Worm (Caenorhabditis elegans): ENCODE measurements around the gene mltn-8.

Gene mltn-8

DNA sequence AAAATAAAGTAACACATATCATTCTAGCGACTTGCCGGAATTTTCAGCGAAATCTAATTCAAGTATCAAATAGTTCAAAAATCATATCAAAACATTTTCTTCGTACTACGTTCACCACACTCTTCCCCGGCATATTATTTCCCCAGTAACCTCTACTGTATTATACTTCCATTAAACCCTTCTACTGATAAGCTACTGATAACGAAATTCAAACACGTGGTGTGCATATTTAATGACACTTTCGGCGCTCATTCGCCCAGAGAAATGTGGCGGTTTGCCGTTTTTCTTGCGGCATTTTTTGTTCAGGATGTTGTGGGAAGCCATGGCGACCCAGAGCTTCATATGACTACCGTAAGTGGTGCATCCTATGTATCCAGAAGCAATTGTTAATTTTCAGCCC, 5.4 kb upstream of the mltn-8 start, which contains the start of gene lipl-5:
TSS of gene lipl-5 (plus strand) at position 259 of the 400 bp plus-strand sequence.
- TF ChIP-seq ceh-36 (tag; optimal IDR thresholded peaks at IDR 0.05) = no peak
- TF ChIP-seq scrt-1 (GFP tag; IDR thresholded peaks at IDR 0.05) = no peak
- TF ChIP-seq hmbx-1 (tag; optimal IDR thresholded peaks at IDR 0.05) = no peak
- no peak for TF ChIP-seq flt-1 (GFP tag; IDR thresholded peaks at IDR 0.05)
- no peak for TF ChIP-seq sea-1 (GFP tag; conservative IDR thresholded peaks at IDR 0.05)
- no peak for TF ChIP-seq tbx-11 (GFP tag; IDR thresholded peaks at IDR 0.05)
- no peak for TF ChIP-seq B0310.2 (tag; optimal IDR thresholded peaks at IDR 0.05)
- TF ChIP-seq F13C5.2 (tag; optimal IDR thresholded peaks at IDR 0.05) = no peak
- no peak for TF ChIP-seq hnd-1 (tag; optimal IDR thresholded peaks at IDR 0.05)
- TF ChIP-seq tbx-37 (GFP tag; conservative IDR thresholded peaks at IDR 0.05) = no peak
- no peak for TF ChIP-seq ama-1 (optimal IDR thresholded peaks at IDR 0.05)
- no peak for TF ChIP-seq ets-7 (tag; optimal IDR thresholded peaks at IDR 0.05)
- TF ChIP-seq hmg-4 (GFP tag; optimal IDR thresholded peaks at IDR 0.05) = no peak

- no peak for TF ChIP-seq F13C5.2 (tag; optimal IDR thresholded peaks at IDR 0.05)
- no peak for TF ChIP-seq aly-1 (tag; optimal IDR thresholded peaks at IDR 0.05)
- TF ChIP-seq B0310.2 (tag; optimal IDR thresholded peaks at IDR 0.05) = no peak
- TF ChIP-seq hmbx-1 (tag; optimal IDR thresholded peaks at IDR 0.05) = no peak
- TF ChIP-seq ets-7 (tag; optimal IDR thresholded peaks at IDR 0.05) = no peak
- no peak for TF ChIP-seq flt-1 (GFP tag; IDR thresholded peaks at IDR 0.05)
- TF ChIP-seq tbx-11 (GFP tag; IDR thresholded peaks at IDR 0.05) = no peak
- TF ChIP-seq sea-1 (GFP tag; conservative IDR thresholded peaks at IDR 0.05) = no peak
- TF ChIP-seq tbx-37 (GFP tag; conservative IDR thresholded peaks at IDR 0.05) = no peak
- TF ChIP-seq scrt-1 (GFP tag; IDR thresholded peaks at IDR 0.05) = no peak
- no peak for TF ChIP-seq hnd-1 (tag; optimal IDR thresholded peaks at IDR 0.05)
Measured at ce11 chrV:384511-384910, 4.4 kb upstream of the mltn-8 start.

ce11 chrV:381227-381950, 1.3 kb upstream of the mltn-8 start, which contains the start of gene ZK6.8:
Gene ZK6.8, plus strand, starts transcription at chrV:381908.
- TF ChIP-seq scrt-1 (GFP tag; IDR thresholded peaks at IDR 0.05) = no peak
- TF ChIP-seq ceh-13 (GFP tag; optimal IDR thresholded peaks at IDR 0.05) = no peak
- TF ChIP-seq ets-7 (tag; optimal IDR thresholded peaks at IDR 0.05) = no peak
- no peak for TF ChIP-seq B0310.2 (tag; optimal IDR thresholded peaks at IDR 0.05)
- TF ChIP-seq sea-1 (GFP tag; conservative IDR thresholded peaks at IDR 0.05) = no peak
- TF ChIP-seq ama-1 (optimal IDR thresholded peaks at IDR 0.05) = no peak
- no peak for TF ChIP-seq F13C5.2 (tag; optimal IDR thresholded peaks at IDR 0.05)
- no peak for TF ChIP-seq hmbx-1 (tag; optimal IDR thresholded peaks at IDR 0.05)
- TF ChIP-seq flt-1 (GFP tag; IDR thresholded peaks at IDR 0.05) = no peak
- no peak for TF ChIP-seq aly-1 (tag; optimal IDR thresholded peaks at IDR 0.05)
- TF ChIP-seq tra-4 (tag; optimal IDR thresholded peaks at IDR 0.05) = no peak
- no peak for TF ChIP-seq pes-1 (GFP tag; IDR thresholded peaks at IDR 0.05)
- TF ChIP-seq hmg-4 (GFP tag; optimal IDR thresholded peaks at IDR 0.05) = no peak
- no peak for TF ChIP-seq tbx-37 (GFP tag; conservative IDR thresholded peaks at IDR 0.05)
- no peak for TF ChIP-seq ceh-36 (tag; optimal IDR thresholded peaks at IDR 0.05)
- no peak for TF ChIP-seq tbx-11 (GFP tag; IDR thresholded peaks at IDR 0.05)

DNA sequence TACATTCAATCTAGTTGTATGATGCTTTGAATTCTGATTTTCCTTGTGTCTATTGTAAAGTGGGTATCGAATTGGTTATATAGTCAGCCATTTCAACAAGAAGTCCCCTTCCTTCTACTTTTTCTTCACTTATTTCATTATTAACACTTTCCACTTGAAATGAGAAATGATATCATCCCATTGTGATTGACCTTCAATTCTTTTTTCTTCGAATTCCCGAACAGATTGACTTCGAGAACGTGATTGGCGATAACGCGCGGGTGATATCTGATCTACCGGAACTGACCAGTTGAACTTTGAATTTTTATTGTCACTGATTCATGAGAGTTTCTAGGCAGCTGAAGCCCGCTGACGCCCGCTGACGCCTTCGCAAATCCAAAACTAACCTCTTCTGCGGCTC, 1.9 kb downstream of the mltn-8 start:
- no peak for TF ChIP-seq ceh-36 (tag; optimal IDR thresholded peaks at IDR 0.05)

DNA sequence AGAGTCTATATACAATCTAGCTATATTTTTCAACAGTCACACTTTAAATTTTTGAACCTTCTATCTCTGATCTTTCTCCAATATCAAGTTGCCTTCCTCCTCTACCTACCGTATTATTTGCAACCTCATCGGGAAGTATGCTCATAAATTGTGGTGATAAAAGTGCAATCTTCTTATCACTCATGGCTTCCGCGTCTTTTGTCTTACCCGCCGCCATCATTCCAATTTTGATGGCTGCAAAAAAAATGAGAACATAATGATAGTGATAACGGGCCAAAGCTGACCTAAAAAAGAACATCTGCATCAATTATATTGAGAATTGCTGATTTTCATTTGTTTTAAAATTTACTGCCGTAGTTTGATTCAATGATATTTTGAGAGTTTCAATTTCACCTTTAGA, 3.3 kb downstream of the mltn-8 start:
- no peak for TF ChIP-seq B0310.2 (tag; optimal IDR thresholded peaks at IDR 0.05)
- no peak for TF ChIP-seq hmbx-1 (tag; optimal IDR thresholded peaks at IDR 0.05)
- no peak for TF ChIP-seq ets-7 (tag; optimal IDR thresholded peaks at IDR 0.05)
- TF ChIP-seq aly-1 (tag; optimal IDR thresholded peaks at IDR 0.05) = no peak
- no peak for TF ChIP-seq hnd-1 (tag; optimal IDR thresholded peaks at IDR 0.05)
- no peak for TF ChIP-seq tbx-37 (GFP tag; conservative IDR thresholded peaks at IDR 0.05)
- TF ChIP-seq ceh-36 (tag; optimal IDR thresholded peaks at IDR 0.05) = no peak
- TF ChIP-seq tra-4 (tag; optimal IDR thresholded peaks at IDR 0.05) = no peak
- no peak for TF ChIP-seq scrt-1 (GFP tag; IDR thresholded peaks at IDR 0.05)
- TF ChIP-seq ceh-13 (GFP tag; optimal IDR thresholded peaks at IDR 0.05) = no peak
- no peak for TF ChIP-seq F13C5.2 (tag; optimal IDR thresholded peaks at IDR 0.05)
- no peak for TF ChIP-seq sea-1 (GFP tag; conservative IDR thresholded peaks at IDR 0.05)
- TF ChIP-seq hmg-4 (GFP tag; optimal IDR thresholded peaks at IDR 0.05) = no peak
- no peak for TF ChIP-seq ama-1 (optimal IDR thresholded peaks at IDR 0.05)
- no peak for TF ChIP-seq pes-1 (GFP tag; IDR thresholded peaks at IDR 0.05)

DNA sequence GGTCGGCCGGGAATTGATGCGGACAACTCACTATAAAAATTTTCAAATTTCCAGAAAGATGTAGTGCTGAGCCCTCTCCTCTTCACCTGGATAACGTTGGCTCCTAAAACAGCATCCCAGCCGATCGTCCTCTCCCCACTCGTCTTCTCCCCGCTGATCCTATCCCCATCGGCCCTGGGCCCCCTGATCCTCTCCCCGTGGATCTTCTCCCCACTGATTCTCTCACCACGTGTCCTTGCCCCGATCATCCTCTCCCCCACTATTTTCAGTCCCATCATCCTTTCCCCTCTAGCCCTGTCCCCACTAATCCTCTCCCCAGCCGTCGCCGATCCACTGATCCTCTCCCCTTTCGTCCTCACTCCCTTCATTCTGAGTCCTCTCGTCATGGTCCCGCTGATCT, 6.9 kb downstream of the mltn-8 start:
- TF ChIP-seq tbx-37 (GFP tag; conservative IDR thresholded peaks at IDR 0.05) (no peak), ceh-36 (tag; optimal IDR thresholded peaks at IDR 0.05) (peak; percentile 67), hmbx-1 (tag; optimal IDR thresholded peaks at IDR 0.05) (no peak), ama-1 (optimal IDR thresholded peaks at IDR 0.05) (no peak), F13C5.2 (tag; optimal IDR thresholded peaks at IDR 0.05) (no peak), flt-1 (GFP tag; IDR thresholded peaks at IDR 0.05) (no peak)

- TF ChIP-seq tbx-37 (GFP tag; conservative IDR thresholded peaks at IDR 0.05) (no peak), ets-7 (tag; optimal IDR thresholded peaks at IDR 0.05) (no peak), ama-1 (optimal IDR thresholded peaks at IDR 0.05) (no peak), sea-1 (GFP tag; conservative IDR thresholded peaks at IDR 0.05) (no peak), tbx-11 (GFP tag; IDR thresholded peaks at IDR 0.05) (no peak), F13C5.2 (tag; optimal IDR thresholded peaks at IDR 0.05) (no peak), tra-4 (tag; optimal IDR thresholded peaks at IDR 0.05) (no peak), hmg-4 (GFP tag; optimal IDR thresholded peaks at IDR 0.05) (no peak), scrt-1 (GFP tag; IDR thresholded peaks at IDR 0.05) (no peak), flt-1 (GFP tag; IDR thresholded peaks at IDR 0.05) (no peak), hnd-1 (tag; optimal IDR thresholded peaks at IDR 0.05) (no peak), B0310.2 (tag; optimal IDR thresholded peaks at IDR 0.05) (no peak), pes-1 (GFP tag; IDR thresholded peaks at IDR 0.05) (no peak), aly-1 (tag; optimal IDR thresholded peaks at IDR 0.05) (no peak), hmbx-1 (tag; optimal IDR thresholded peaks at IDR 0.05) (no peak)
Measured at ce11 chrV:370033-370432, 10.1 kb downstream of the mltn-8 start, which contains the start of gene mltn-7. Gene mltn-7, plus strand, starts transcription at chrV:370333.

Measured in whole organism, early embryonic.